Fruit fly (Drosophila melanogaster) whole organism, embryonic: ENCODE results near the gene SppL.

Experiments used
- CG10654 ChIP-seq: fragments of 200-800 bp; sonication (Bioruptor generic); optimal IDR thresholded peaks from 2 replicates; lab custom pipeline; 2016; ENCODE audit warnings: missing biosample characterization, missing genetic modification characterization
- CG11247 ChIP-seq: fragments of 200-800 bp; sonication (Bioruptor generic); IDR thresholded peaks from 2 replicates; pipeline ENCODE4 v1.3.6; 2022; ENCODE audit warnings: missing biosample characterization, missing genetic modification characterization
- CG11504 ChIP-seq: fragments of 200-800 bp; sonication (Bioruptor generic); optimal IDR thresholded peaks from 3 replicates; lab custom pipeline; 2019; ENCODE audit warnings: missing biosample characterization, mild to moderate bottlenecking, missing genetic modification characterization, moderate library complexity
- CG12104 ChIP-seq: fragments of 200-800 bp; sonication (Bioruptor generic); optimal IDR thresholded peaks from 3 replicates; lab custom pipeline; 2016; ENCODE audit warnings: missing biosample characterization, missing genetic modification characterization
- CG1233 ChIP-seq: fragments of 200-800 bp; sonication (Bioruptor generic); optimal IDR thresholded peaks from 4 replicates; lab custom pipeline; 2018; ENCODE audit warnings: missing biosample characterization, mild to moderate bottlenecking, missing genetic modification characterization
- CG1602 ChIP-seq: fragments of 200-800 bp; sonication (Bioruptor generic); optimal IDR thresholded peaks from 3 replicates; lab custom pipeline; 2016; ENCODE audit warnings: missing biosample characterization, missing genetic modification characterization
- CG1603 ChIP-seq: fragments of 200-800 bp; sonication (Bioruptor generic); optimal IDR thresholded peaks from 2 replicates; lab custom pipeline; 2019; ENCODE audit warnings: missing biosample characterization, mild to moderate bottlenecking, missing genetic modification characterization, moderate library complexity
- CG17328 ChIP-seq: fragments of 200-800 bp; sonication (Bioruptor generic); IDR thresholded peaks from 2 replicates; pipeline ENCODE4 v1.3.6; 2022; ENCODE audit warnings: missing biosample characterization, missing genetic modification characterization
- CG17361 ChIP-seq: fragments of 200-800 bp; sonication (Bioruptor generic); IDR thresholded peaks from 3 replicates; pipeline ENCODE4 v1.3.6; 2022; ENCODE audit warnings: missing biosample characterization, missing genetic modification characterization
- CG2199 ChIP-seq: fragments of 200-800 bp; sonication (Bioruptor generic); IDR thresholded peaks from 3 replicates; pipeline ENCODE4 v1.3.6; 2022; ENCODE audit warnings: missing biosample characterization, missing genetic modification characterization
- CG2712 ChIP-seq: fragments of 200-800 bp; optimal IDR thresholded peaks from 3 replicates; lab custom pipeline; 2019; ENCODE audit warnings: missing biosample characterization, mild to moderate bottlenecking, missing genetic modification characterization, moderate library complexity
- CG32532 ChIP-seq: fragments of 200-800 bp; sonication (Bioruptor generic); IDR thresholded peaks from 2 replicates; pipeline ENCODE4 v1.3.6; 2022; ENCODE audit warnings: missing biosample characterization, missing genetic modification characterization
- CG33557 ChIP-seq: fragments of 200-800 bp; sonication (Bioruptor generic); optimal IDR thresholded peaks from 2 replicates; lab custom pipeline; 2019; ENCODE audit warnings: missing biosample characterization, mild to moderate bottlenecking, missing genetic modification characterization, moderate library complexity
- CG34224 ChIP-seq: fragments of 200-800 bp; sonication (Bioruptor generic); IDR thresholded peaks from 3 replicates; pipeline ENCODE4 v1.3.6; 2022; ENCODE audit warnings: missing biosample characterization, missing genetic modification characterization; ENCODE audit not compliant: partially characterized antibody
- CG43689 ChIP-seq: fragments of 200-800 bp; sonication (Bioruptor generic); IDR thresholded peaks from 2 replicates; pipeline ENCODE4 v1.3.6; 2022; ENCODE audit warnings: missing biosample characterization, missing genetic modification characterization
- CG6254 ChIP-seq: fragments of 200-800 bp; sonication (Bioruptor generic); optimal IDR thresholded peaks from 3 replicates; lab custom pipeline; 2017; ENCODE audit warnings: mild to moderate bottlenecking, missing biosample characterization, missing genetic modification reagents, missing genetic modification characterization
- CG6791 ChIP-seq: fragments of 200-800 bp; sonication (Bioruptor generic); IDR thresholded peaks from 3 replicates; pipeline ENCODE4 v1.3.6; 2022; ENCODE audit warnings: missing biosample characterization, missing genetic modification characterization; ENCODE audit not compliant: partially characterized antibody
- CG7745 ChIP-seq: fragments of 200-800 bp; sonication (Bioruptor generic); optimal IDR thresholded peaks from 2 replicates; lab custom pipeline; 2018; ENCODE audit warnings: missing biosample characterization, mild to moderate bottlenecking, missing genetic modification characterization, moderate library complexity
- CG8281 ChIP-seq: fragments of 200-800 bp; sonication (Bioruptor generic); optimal IDR thresholded peaks from 2 replicates; lab custom pipeline; 2018; ENCODE audit warnings: missing biosample characterization, mild to moderate bottlenecking, missing genetic modification characterization, moderate library complexity
- CG9876 ChIP-seq: fragments of 200-800 bp; sonication (Bioruptor generic); optimal IDR thresholded peaks from 2 replicates; lab custom pipeline; 2016; ENCODE audit warnings: missing biosample characterization, missing genetic modification characterization
- CrebB ChIP-seq: fragments of 200-800 bp; sonication (Bioruptor generic); optimal IDR thresholded peaks from 3 replicates; lab custom pipeline; 2018; ENCODE audit warnings: missing biosample characterization, mild to moderate bottlenecking, missing genetic modification characterization
- GATAe ChIP-seq: fragments of 200-800 bp; sonication (Bioruptor generic); conservative IDR thresholded peaks from 2 replicates; pipeline ENCODE4 v1.3.6; 2022; ENCODE audit warnings: missing biosample characterization, missing genetic modification characterization
- Meics ChIP-seq: fragments of 200-800 bp; sonication (Bioruptor generic); optimal IDR thresholded peaks from 2 replicates; lab custom pipeline; 2017; ENCODE audit warnings: missing biosample characterization, mild to moderate bottlenecking, missing genetic modification characterization
- Myb ChIP-seq: fragments of 200-800 bp; sonication (Bioruptor generic); optimal IDR thresholded peaks from 2 replicates; lab custom pipeline; 2016; ENCODE audit warnings: missing biosample characterization, missing genetic modification characterization
- Xbp1 ChIP-seq: fragments of 200-800 bp; sonication (Bioruptor generic); optimal IDR thresholded peaks from 3 replicates; lab custom pipeline; 2016; ENCODE audit warnings: missing biosample characterization, mild to moderate bottlenecking, missing genetic modification characterization
- ap ChIP-seq: fragments of 200-800 bp; sonication (Bioruptor generic); IDR thresholded peaks from 2 replicates; pipeline ENCODE4 v1.3.6; 2022; ENCODE audit warnings: missing biosample characterization, missing genetic modification characterization
- bigmax ChIP-seq: fragments of 200-800 bp; sonication (Bioruptor generic); optimal IDR thresholded peaks from 2 replicates; lab custom pipeline; 2018; ENCODE audit warnings: missing biosample characterization, mild to moderate bottlenecking, missing genetic modification characterization
- en ChIP-seq: fragments of 200-800 bp; sonication (Bioruptor generic); optimal IDR thresholded peaks from 2 replicates; lab custom pipeline; 2016; ENCODE audit warnings: missing biosample characterization, missing genetic modification characterization
- ftz-f1 ChIP-seq: fragments of 200-800 bp; sonication (Bioruptor generic); optimal IDR thresholded peaks from 2 replicates; lab custom pipeline; 2016; ENCODE audit warnings: missing biosample characterization, missing genetic modification characterization
- gfzf ChIP-seq: fragments of 200-800 bp; sonication (Bioruptor generic); optimal IDR thresholded peaks from 2 replicates; lab custom pipeline; 2016; ENCODE audit warnings: missing biosample characterization, mild to moderate bottlenecking, missing genetic modification characterization, moderate library complexity
- pita ChIP-seq: fragments of 200-800 bp; sonication (Bioruptor generic); optimal IDR thresholded peaks from 2 replicates; lab custom pipeline; 2017; ENCODE audit warnings: missing biosample characterization, mild to moderate bottlenecking, missing genetic modification characterization
- repo ChIP-seq: fragments of 200-800 bp; sonication (Bioruptor generic); optimal IDR thresholded peaks from 2 replicates; lab custom pipeline; 2016; ENCODE audit warnings: missing biosample characterization, missing genetic modification characterization
- row ChIP-seq: fragments of 200-800 bp; sonication (Bioruptor generic); IDR thresholded peaks from 3 replicates; pipeline ENCODE4 v1.3.6; 2022; ENCODE audit warnings: missing biosample characterization, missing genetic modification characterization
- sr ChIP-seq: fragments of 200-800 bp; sonication (Bioruptor generic); IDR thresholded peaks from 3 replicates; pipeline ENCODE4 v1.3.6; 2022; ENCODE audit warnings: missing biosample characterization, missing genetic modification characterization
- stc ChIP-seq: fragments of 200-800 bp; sonication (Bioruptor generic); IDR thresholded peaks from 2 replicates; pipeline ENCODE4 v1.3.6; 2022; ENCODE audit warnings: missing biosample characterization, missing genetic modification characterization
- tgo ChIP-seq: fragments of 200-800 bp; sonication (Bioruptor generic); IDR thresholded peaks from 3 replicates; pipeline ENCODE4 v1.3.6; 2022; ENCODE audit warnings: missing biosample characterization, missing genetic modification characterization
- wdn ChIP-seq: fragments of 200-800 bp; sonication (Bioruptor generic); IDR thresholded peaks from 2 replicates; pipeline ENCODE4 v1.3.6; 2022; ENCODE audit warnings: missing biosample characterization, missing genetic modification characterization
- zen2 ChIP-seq: fragments of 200-800 bp; sonication (Bioruptor generic); IDR thresholded peaks from 3 replicates; pipeline ENCODE4 v1.3.6; 2022; ENCODE audit warnings: missing biosample characterization, missing genetic modification characterization; ENCODE audit not compliant: partially characterized antibody
- zfh1 ChIP-seq: fragments of 200-800 bp; sonication (Bioruptor generic); IDR thresholded peaks from 3 replicates; pipeline ENCODE4 v1.3.6; 2022; ENCODE audit warnings: missing biosample characterization, missing genetic modification characterization

The SppL gene

dm6 chr3R:25880198-25880970 is 1.4 kb upstream of the SppL start (continued):
- TF ChIP-seq Meics (GFP tag; lab: Kevin White, UChicago) (peak; percentile 43), ap (GFP tag; lab: Robert Waterston, UW) (no peak), CG17361 (peak; percentile 79), bigmax (no peak), CG2199 (GFP tag; lab: Robert Waterston, UW) (peak; percentile 12; the same call in 1 of the 3 replicates), wdn (no peak), CG1603 (tag; lab: Kevin White, UChicago) (peak; percentile 15), gfzf (GFP tag; lab: Kevin White, UChicago) (no peak), Myb (GFP tag; lab: Kevin White, UChicago) (peak; percentile 3), CG32532 (GFP tag; lab: Robert Waterston, UW) (0 out of 2 replicates have a peak, but pooled peaks have one; percentile 40), Xbp1 (peak; percentile 31), CG7745 (no peak), stc (GFP tag; lab: Robert Waterston, UW) (no peak), CG8281 (no peak), CG12104 (GFP tag; lab: Kevin White, UChicago) (no peak), sr (GFP tag; lab: Robert Waterston, UW) (no peak; the same call in 2 of the 3 replicates), CG33557 (GFP tag; lab: Kevin White, UChicago) (peak; percentile 24), tgo (GFP tag; lab: Robert Waterston, UW) (0 out of 3 replicates have a peak, but pooled peaks have one; percentile 36), CG34224 (GFP tag; lab: Robert Waterston, UW) (no peak), zfh1 (peak; percentile 39; the same call in 1 of the 3 replicates), en (no peak), GATAe (no peak), row (peak; percentile 71), ftz-f1 (GFP tag; lab: Kevin White, UChicago) (no peak), CG10654 (GFP tag; lab: Kevin White, UChicago) (peak; percentile 31), CG43689 (GFP tag; lab: Robert Waterston, UW) (no peak), CG9876 (GFP tag; lab: Kevin White, UChicago) (no peak), CG2712 (tag; lab: Kevin White, UChicago) (peak; percentile 75), CG17328 (GFP tag; lab: Robert Waterston, UW) (peak; percentile 51), CG11247 (GFP tag; lab: Robert Waterston, UW) (no peak), CG1602 (GFP tag; lab: Kevin White, UChicago) (peak; percentile 31), pita (GFP tag; lab: Kevin White, UChicago) (no peak), CG11504 (tag; lab: Kevin White, UChicago) (peak; percentile 70), CG1233 (GFP tag; lab: Kevin White, UChicago) (peak; percentile 35), CG6791 (GFP tag; lab: Robert Waterston, UW) (no peak), zen2 (GFP tag; lab: Robert Waterston, UW) (no peak), CG6254 (GFP tag; lab: Kevin White, UChicago) (no peak), repo (GFP tag; lab: Kevin White, UChicago) (peak; percentile 19), CrebB (no peak)
